Fruit fly (Drosophila melanogaster) whole organism, pupa: ENCODE measurements around the gene ERp44.

ENCODE experiments used
- CG10348 ChIP-seq: fragments of 200-800 bp; sonication (Bioruptor generic); IDR thresholded peaks from 2 replicates; pipeline ENCODE4 v1.3.6; 2022; ENCODE audit warnings: missing biosample characterization, missing genetic modification characterization
- CG12605 ChIP-seq: fragments of 200-800 bp; sonication (Bioruptor generic); IDR thresholded peaks from 2 replicates; pipeline ENCODE4 v1.3.6; 2022; ENCODE audit warnings: missing biosample characterization, missing genetic modification characterization
- CG13204 ChIP-seq: fragments of 200-800 bp; sonication (Bioruptor generic); optimal IDR thresholded peaks from 2 replicates; lab custom pipeline; 2018; ENCODE audit warnings: missing biosample characterization, mild to moderate bottlenecking, missing genetic modification characterization, moderate library complexity
- CG14655 ChIP-seq: fragments of 200-800 bp; sonication (Bioruptor generic); optimal IDR thresholded peaks from 3 replicates; lab custom pipeline; 2017; ENCODE audit warnings: mild to moderate bottlenecking, missing biosample characterization, missing genetic modification reagents, missing genetic modification characterization
- CG15710 ChIP-seq: fragments of 200-800 bp; sonication (Bioruptor generic); optimal IDR thresholded peaks from 2 replicates; lab custom pipeline; 2018; ENCODE audit warnings: missing biosample characterization, mild to moderate bottlenecking, missing genetic modification characterization, moderate library complexity
- CG17806 ChIP-seq: fragments of 200-800 bp; sonication (Bioruptor generic); optimal IDR thresholded peaks from 2 replicates; lab custom pipeline; 2018; ENCODE audit warnings: missing biosample characterization, mild to moderate bottlenecking, missing genetic modification characterization, moderate library complexity
- CG32121 ChIP-seq: fragments of 200-800 bp; sonication (Bioruptor generic); IDR thresholded peaks from 2 replicates; pipeline ENCODE4 v1.3.6; 2022; ENCODE audit warnings: missing biosample characterization, missing genetic modification characterization
- CG34367 ChIP-seq: fragments of 200-800 bp; sonication (Bioruptor generic); optimal IDR thresholded peaks from 2 replicates; lab custom pipeline; 2018; ENCODE audit warnings: missing biosample characterization, mild to moderate bottlenecking, missing genetic modification characterization
- CG4496 ChIP-seq: fragments of 200-800 bp; sonication (Bioruptor generic); IDR thresholded peaks from 3 replicates; pipeline ENCODE4 v1.3.6; 2022; ENCODE audit warnings: missing biosample characterization, missing genetic modification characterization
- CG8159 ChIP-seq: fragments of 200-800 bp; sonication (Bioruptor generic); optimal IDR thresholded peaks from 3 replicates; lab custom pipeline; 2018; ENCODE audit warnings: missing biosample characterization, mild to moderate bottlenecking, missing genetic modification characterization, moderate library complexity
- CG8301 ChIP-seq: fragments of 200-800 bp; sonication (Bioruptor generic); optimal IDR thresholded peaks from 2 replicates; lab custom pipeline; 2018; ENCODE audit warnings: missing biosample characterization, mild to moderate bottlenecking, missing genetic modification characterization
- CG9948 ChIP-seq: fragments of 200-800 bp; sonication (Bioruptor generic); optimal IDR thresholded peaks from 2 replicates; lab custom pipeline; 2018; ENCODE audit warnings: missing biosample characterization, mild to moderate bottlenecking, missing genetic modification characterization, moderate library complexity
- D1 ChIP-seq: fragments of 200-800 bp; sonication (Bioruptor generic); optimal IDR thresholded peaks from 2 replicates; lab custom pipeline; 2018; ENCODE audit warnings: missing biosample characterization, mild to moderate bottlenecking, missing genetic modification characterization, moderate library complexity
- EcR ChIP-seq: fragments of 200-800 bp; sonication (Bioruptor generic); optimal IDR thresholded peaks from 3 replicates; lab custom pipeline; 2019; ENCODE audit warnings: missing biosample characterization, missing genetic modification characterization, mild to moderate bottlenecking, moderate library complexity, missing genetic modification reagents
- Ets98B ChIP-seq: fragments of 200-800 bp; sonication (Bioruptor generic); IDR thresholded peaks from 2 replicates; pipeline ENCODE4 v1.3.6; 2022; ENCODE audit warnings: missing biosample characterization, missing genetic modification characterization
- Pif1A ChIP-seq: fragments of 200-800 bp; sonication (Bioruptor generic); optimal IDR thresholded peaks from 3 replicates; lab custom pipeline; 2016; ENCODE audit warnings: missing biosample characterization, missing genetic modification characterization
- Pif1B ChIP-seq: fragments of 200-800 bp; sonication (Bioruptor generic); optimal IDR thresholded peaks from 3 replicates; lab custom pipeline; 2016; ENCODE audit warnings: missing biosample characterization, missing genetic modification characterization
- Snoo ChIP-seq: fragments of 200-800 bp; sonication (Bioruptor generic); optimal IDR thresholded peaks from 3 replicates; lab custom pipeline; 2017; ENCODE audit warnings: missing biosample characterization, mild to moderate bottlenecking, missing genetic modification characterization, inconsistent platforms
- fd96Ca ChIP-seq: fragments of 200-800 bp; sonication (Bioruptor generic); IDR thresholded peaks from 3 replicates; pipeline ENCODE4 v1.3.6; 2022; ENCODE audit warnings: missing biosample characterization, missing genetic modification characterization
- gl ChIP-seq: fragments of 200-800 bp; sonication (Bioruptor generic); optimal IDR thresholded peaks from 2 replicates; lab custom pipeline; 2018; ENCODE audit warnings: missing biosample characterization, mild to moderate bottlenecking, missing genetic modification characterization
- rn ChIP-seq: fragments of 200-800 bp; sonication (Bioruptor generic); IDR thresholded peaks from 2 replicates; pipeline ENCODE4 v1.3.6; 2022; ENCODE audit warnings: missing biosample characterization, missing genetic modification characterization

The ERp44 gene

DNA sequence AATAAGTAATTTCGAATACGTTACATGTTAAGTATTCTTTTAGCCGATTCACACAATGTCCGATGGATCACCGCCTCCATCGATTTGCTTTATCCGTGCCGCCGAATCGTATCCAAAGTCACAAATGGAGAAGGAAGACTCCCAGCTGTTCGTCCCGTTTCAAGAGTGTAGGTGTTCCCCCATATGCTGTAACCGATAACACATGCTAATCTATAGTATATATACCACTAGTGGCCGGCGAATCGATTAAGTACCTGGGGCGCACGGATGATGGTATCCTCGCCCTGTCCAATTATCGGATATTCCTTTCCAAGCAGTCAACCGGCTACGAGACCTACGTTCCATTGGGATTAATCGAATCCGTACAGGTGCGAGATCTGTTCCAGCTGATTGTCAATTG lies at the start of gene ERp44:
ERp44 (minus strand) TSS at position 101 of the 400 bp plus-strand sequence.
- TF ChIP-seq CG9948 (tag; lab: Kevin White, UChicago), result no peak
- TF ChIP-seq, all 21 proteins: peak for 0

DNA sequence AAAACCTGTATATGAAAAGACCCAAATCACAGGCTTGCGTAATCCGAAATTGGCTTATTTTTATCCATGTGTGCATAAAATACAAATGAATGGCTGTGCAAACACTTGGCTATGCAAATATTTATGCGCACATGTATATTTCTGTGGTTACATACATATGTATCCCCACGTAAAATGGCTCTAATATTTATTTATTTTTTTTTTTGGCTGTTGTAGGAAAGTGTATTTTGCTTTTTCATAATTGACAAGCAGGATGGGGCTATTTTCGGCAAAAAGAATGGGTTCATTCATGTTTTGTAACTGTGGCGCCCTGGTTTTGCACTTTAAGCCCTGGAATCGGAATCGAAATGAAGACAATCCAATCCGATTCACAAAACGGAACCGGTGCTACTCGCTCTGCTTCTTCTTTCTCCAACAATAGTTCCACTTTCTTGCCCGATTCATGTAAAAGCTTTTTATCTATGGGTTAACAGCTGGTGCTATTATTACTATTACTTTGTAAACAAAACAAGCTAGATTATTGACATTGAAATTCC lies 37.7 kb upstream of the ERp44 start:
- TF ChIP-seq Pif1B (GFP tag; lab: Kevin White, UChicago) (peak; percentile 77), CG32121 (GFP tag; lab: Robert Waterston, UW) (peak; percentile 90), CG9948 (tag; lab: Kevin White, UChicago) (peak; percentile 33), CG4496 (peak; percentile 93), CG10348 (no peak), fd96Ca (GFP tag; lab: Robert Waterston, UW) (peak; percentile 86), CG13204 (no peak), D1 (tag; lab: Kevin White, UChicago) (no peak), CG12605 (GFP tag; lab: Robert Waterston, UW) (peak; percentile 64; the same call in 1 of the 2 replicates), CG8159 (tag; lab: Kevin White, UChicago) (peak; percentile 57), CG17806 (tag; lab: Kevin White, UChicago) (peak; percentile 62), CG34367 (tag; lab: Kevin White, UChicago) (peak; percentile 46), Pif1A (GFP tag; lab: Kevin White, UChicago) (peak; percentile 80), CG15710 (tag; lab: Kevin White, UChicago) (peak; percentile 55), CG8301 (tag; lab: Kevin White, UChicago) (peak; percentile 49), Ets98B (GFP tag; lab: Robert Waterston, UW) (peak; percentile 87), gl (tag; lab: Kevin White, UChicago) (no peak), EcR (GFP tag; lab: Kevin White, UChicago) (no peak), Snoo (peak; percentile 67), CG14655 (GFP tag; lab: Kevin White, UChicago) (no peak), rn (GFP tag; lab: Robert Waterston, UW) (peak; percentile 61)

- TF ChIP-seq CG9948 (tag; lab: Kevin White, UChicago) (no peak), CG34367 (tag; lab: Kevin White, UChicago) (no peak), CG13204 (no peak), gl (tag; lab: Kevin White, UChicago) (no peak), D1 (tag; lab: Kevin White, UChicago) (no peak), CG14655 (GFP tag; lab: Kevin White, UChicago) (no peak), fd96Ca (GFP tag; lab: Robert Waterston, UW) (no peak), Snoo (no peak), Ets98B (GFP tag; lab: Robert Waterston, UW) (no peak), CG10348 (no peak)
Observed at dm6 chrX:16334251-16334860, 36.8 kb upstream of the ERp44 start.

DNA sequence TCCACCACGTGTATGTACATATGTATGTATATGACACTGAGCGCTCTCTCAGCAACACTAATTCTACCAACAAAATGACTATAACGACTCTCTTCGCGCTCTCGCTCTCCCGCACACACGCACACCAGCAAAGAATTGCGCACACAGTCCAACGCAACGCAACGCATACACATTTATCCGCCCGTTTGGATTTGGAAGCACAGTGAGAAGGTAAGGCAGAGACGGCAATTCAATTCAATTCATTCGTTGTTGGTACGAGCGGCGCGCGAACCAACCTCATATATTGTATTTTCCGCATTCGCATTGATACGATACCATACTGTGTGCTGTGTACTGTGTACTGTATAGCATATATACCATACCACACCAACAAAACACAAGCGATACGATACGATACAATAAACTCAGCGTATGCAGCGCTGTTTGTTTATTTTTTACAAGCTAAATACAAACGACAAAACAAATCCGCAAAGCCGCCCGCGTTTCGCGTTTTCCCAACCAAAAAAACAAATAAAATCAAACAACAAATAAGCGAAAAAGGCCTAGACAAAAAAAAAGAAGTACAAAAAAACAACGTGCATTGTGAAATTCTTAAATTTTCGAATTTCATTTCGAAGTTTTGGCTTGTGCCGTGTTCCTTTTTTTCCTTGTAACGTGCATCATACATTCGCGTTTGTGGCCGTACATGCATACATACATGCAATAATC lies 36.1 kb upstream of the ERp44 start, which contains the start of the genes CG9921 and Dsp1:
CG9921 (minus strand) TSS at position 167 of the 708 bp plus-strand sequence.
Dsp1 (plus strand) TSS at position 179 of the 708 bp plus-strand sequence.
- TF ChIP-seq CG9948 (tag; lab: Kevin White, UChicago), result no peak
- no peak for TF ChIP-seq CG10348
- TF ChIP-seq fd96Ca (GFP tag; lab: Robert Waterston, UW), result peak; percentile 54; the same call in 1 of the 3 replicates
- TF ChIP-seq CG4496, result peak; percentile 29; the same call in 1 of the 3 replicates
- peak; percentile 9 for TF ChIP-seq EcR (GFP tag; lab: Kevin White, UChicago)
- no peak for TF ChIP-seq Snoo
- 0 out of 2 replicates have a peak, but pooled peaks have one; percentile 30 for TF ChIP-seq CG12605 (GFP tag; lab: Robert Waterston, UW)
- TF ChIP-seq CG34367 (tag; lab: Kevin White, UChicago), result no peak
- TF ChIP-seq CG8159 (tag; lab: Kevin White, UChicago), result no peak
- TF ChIP-seq CG14655 (GFP tag; lab: Kevin White, UChicago), result peak; percentile 3
- TF ChIP-seq D1 (tag; lab: Kevin White, UChicago), result no peak
- peak; percentile 35; the same call in 1 of the 2 replicates for TF ChIP-seq Ets98B (GFP tag; lab: Robert Waterston, UW)

DNA sequence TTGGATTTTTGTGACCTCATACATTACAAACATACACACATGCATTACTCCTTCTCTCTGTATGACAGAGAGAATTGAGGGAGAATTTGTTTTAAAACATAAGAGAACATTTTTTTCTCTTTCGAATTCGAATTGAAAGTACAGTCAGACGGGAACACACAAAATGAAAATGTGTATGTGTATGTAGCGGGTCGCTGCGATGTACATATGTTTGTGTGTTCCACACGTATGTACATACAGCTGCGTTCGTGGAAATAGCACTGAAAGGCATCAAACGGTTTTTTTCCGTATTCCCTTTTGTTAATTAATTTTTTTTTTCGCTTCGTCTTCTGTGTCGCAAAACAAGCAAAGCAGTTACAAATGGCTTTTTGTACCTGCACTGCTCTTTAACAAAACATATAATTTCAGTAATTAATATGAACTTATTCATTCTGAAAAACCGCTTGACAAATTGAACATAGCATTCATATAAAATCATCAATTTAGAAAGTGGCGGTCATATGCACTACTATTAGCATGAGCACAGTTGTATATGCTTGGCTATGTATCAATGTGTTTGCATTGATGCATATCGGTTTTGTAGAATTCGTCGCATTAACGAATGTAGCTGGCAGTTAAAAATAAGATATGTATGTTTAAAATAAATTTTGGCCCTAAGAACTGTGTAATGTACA lies 35.2 kb upstream of the ERp44 start:
- peak; percentile 96 for TF ChIP-seq CG32121 (GFP tag; lab: Robert Waterston, UW)
- peak; percentile 90 for TF ChIP-seq CG12605 (GFP tag; lab: Robert Waterston, UW)
- peak; percentile 98 for TF ChIP-seq CG8301 (tag; lab: Kevin White, UChicago)
- peak; percentile 97 for TF ChIP-seq CG15710 (tag; lab: Kevin White, UChicago)
- TF ChIP-seq Ets98B (GFP tag; lab: Robert Waterston, UW), result peak; percentile 89
- peak; percentile 96 for TF ChIP-seq fd96Ca (GFP tag; lab: Robert Waterston, UW)
- peak; percentile 94 for TF ChIP-seq gl (tag; lab: Kevin White, UChicago)
- TF ChIP-seq CG8159 (tag; lab: Kevin White, UChicago), result peak; percentile 98
- peak; percentile 86 for TF ChIP-seq rn (GFP tag; lab: Robert Waterston, UW)
- TF ChIP-seq CG4496, result peak; percentile 94
- peak; percentile 95 for TF ChIP-seq Pif1B (GFP tag; lab: Kevin White, UChicago)
- TF ChIP-seq Pif1A (GFP tag; lab: Kevin White, UChicago), result peak; percentile 97
- peak; percentile 97 for TF ChIP-seq CG34367 (tag; lab: Kevin White, UChicago)
- TF ChIP-seq CG9948 (tag; lab: Kevin White, UChicago), result peak; percentile 97
- peak; percentile 79 for TF ChIP-seq CG10348
- peak; percentile 96 for TF ChIP-seq Snoo
- TF ChIP-seq CG14655 (GFP tag; lab: Kevin White, UChicago), result peak; percentile 99
- TF ChIP-seq D1 (tag; lab: Kevin White, UChicago), result peak; percentile 95
- TF ChIP-seq CG13204, result peak; percentile 93
- TF ChIP-seq EcR (GFP tag; lab: Kevin White, UChicago), result peak; percentile 6
- TF ChIP-seq CG17806 (tag; lab: Kevin White, UChicago), result peak; percentile 95
